Fruit fly (Drosophila melanogaster) whole organism, embryonic: ENCODE data around the gene Svil.

ENCODE experiments used
- B-H2 ChIP-seq: fragments of 200-800 bp; sonication (Bioruptor generic); optimal IDR thresholded peaks from 2 replicates; lab custom pipeline; 2018; ENCODE audit warnings: missing biosample characterization, mild to moderate bottlenecking, missing genetic modification characterization
- Blimp-1 ChIP-seq: fragments of 200-800 bp; sonication (Bioruptor generic); optimal IDR thresholded peaks from 3 replicates; lab custom pipeline; 2018; ENCODE audit warnings: missing biosample characterization, missing genetic modification characterization, mild to moderate bottlenecking, moderate library complexity, missing genetic modification reagents
- CG10979 ChIP-seq: fragments of 200-800 bp; sonication (Bioruptor generic); optimal IDR thresholded peaks from 2 replicates; lab custom pipeline; 2018; ENCODE audit warnings: missing biosample characterization, mild to moderate bottlenecking, missing genetic modification characterization, moderate library complexity
- CG11695 ChIP-seq: fragments of 200-800 bp; sonication (Bioruptor generic); IDR thresholded peaks from 3 replicates; pipeline ENCODE4 v1.3.6; 2022; ENCODE audit warnings: missing biosample characterization, missing genetic modification characterization
- CG12744 ChIP-seq: fragments of 200-800 bp; sonication (Bioruptor generic); optimal IDR thresholded peaks from 2 replicates; lab custom pipeline; 2016; ENCODE audit warnings: missing biosample characterization, missing genetic modification characterization
- CG15269 ChIP-seq: fragments of 200-800 bp; sonication (Bioruptor generic); optimal IDR thresholded peaks from 2 replicates; lab custom pipeline; 2018; ENCODE audit warnings: missing biosample characterization, mild to moderate bottlenecking, missing genetic modification characterization, moderate library complexity
- CG17359 ChIP-seq: fragments of 200-800 bp; sonication (Bioruptor generic); optimal IDR thresholded peaks from 3 replicates; lab custom pipeline; 2018; ENCODE audit warnings: missing biosample characterization, mild to moderate bottlenecking, missing genetic modification characterization, moderate library complexity
- CG18599 ChIP-seq: fragments of 200-800 bp; sonication (Bioruptor generic); optimal IDR thresholded peaks from 3 replicates; lab custom pipeline; 2017; ENCODE audit warnings: missing biosample characterization, missing genetic modification characterization, mild to moderate bottlenecking, moderate library complexity, missing genetic modification reagents
- CG2875 ChIP-seq: fragments of 200-800 bp; sonication (Bioruptor generic); optimal IDR thresholded peaks from 2 replicates; lab custom pipeline; 2017; ENCODE audit warnings: missing biosample characterization, mild to moderate bottlenecking, missing genetic modification characterization, missing genetic modification reagents
- CG34422 ChIP-seq: fragments of 200-800 bp; sonication (Bioruptor generic); IDR thresholded peaks from 3 replicates; pipeline ENCODE4 v1.3.6; 2022; ENCODE audit warnings: missing biosample characterization, missing genetic modification characterization
- CG3995 ChIP-seq: fragments of 200-800 bp; sonication (Bioruptor generic); optimal IDR thresholded peaks from 3 replicates; lab custom pipeline; 2016; ENCODE audit warnings: missing biosample characterization, missing genetic modification characterization
- CG8944 ChIP-seq: fragments of 200-800 bp; sonication (Bioruptor generic); optimal IDR thresholded peaks from 3 replicates; lab custom pipeline; 2016; ENCODE audit warnings: missing biosample characterization, missing genetic modification characterization
- D ChIP-seq, 2 experiments: fragments of 200-800 bp in 1 of 2; fragments of >200 bp in 1 of 2; sonication (Bioruptor generic) in 1 of 2; optimal IDR thresholded peaks; 2 replicates in 1 of 2; 3 replicates in 1 of 2; lab custom pipeline; 2017; ENCODE audit warnings: mild to moderate bottlenecking in 1 of 2, missing biosample characterization in 1 of 2, missing genetic modification characterization in 1 of 2, missing genetic modification reagents in 1 of 2
- Dp ChIP-seq: fragments of 200-800 bp; sonication (Bioruptor generic); optimal IDR thresholded peaks from 2 replicates; lab custom pipeline; 2018; ENCODE audit warnings: missing biosample characterization, mild to moderate bottlenecking, missing genetic modification characterization, moderate library complexity
- Ets65A ChIP-seq: fragments of 200-800 bp; sonication (Bioruptor generic); peaks from one replicate; lab custom pipeline; 2016; ENCODE audit warnings: missing biosample characterization, missing genetic modification characterization
- Ets97D ChIP-seq: fragments of 200-800 bp; sonication (Bioruptor generic); optimal IDR thresholded peaks from 3 replicates; lab custom pipeline; 2016; ENCODE audit warnings: missing biosample characterization, missing genetic modification characterization
- Hr78 ChIP-seq, 2 experiments: fragments of 200-800 bp in 1 of 2; fragments of >200 bp in 1 of 2; sonication (Bioruptor generic) in 1 of 2; optimal IDR thresholded peaks; 2 replicates each; lab custom pipeline; 2017 to 2019; ENCODE audit warnings: missing biosample characterization in 2 of 2, missing genetic modification characterization in 2 of 2, mild to moderate bottlenecking in 1 of 2, moderate library complexity in 1 of 2
- Hsf ChIP-seq: fragments of 200-800 bp; sonication (Bioruptor generic); optimal IDR thresholded peaks from 3 replicates; lab custom pipeline; 2016; ENCODE audit warnings: missing biosample characterization, missing genetic modification characterization
- Med ChIP-seq: fragments of 200-800 bp; sonication (Bioruptor generic); peaks from one replicate; lab custom pipeline; 2016; ENCODE audit warnings: missing biosample characterization, missing genetic modification characterization, mild to moderate bottlenecking, inconsistent platforms, moderate library complexity
- Mes4 ChIP-seq: fragments of 200-800 bp; sonication (Bioruptor generic); optimal IDR thresholded peaks from 2 replicates; lab custom pipeline; 2016; ENCODE audit warnings: missing biosample characterization, missing genetic modification characterization
- Sox102F ChIP-seq: fragments of 200-800 bp; sonication (Bioruptor generic); optimal IDR thresholded peaks from 2 replicates; lab custom pipeline; 2018; ENCODE audit warnings: missing biosample characterization, mild to moderate bottlenecking, missing genetic modification characterization, moderate library complexity
- Xbp1 ChIP-seq: fragments of 200-800 bp; sonication (Bioruptor generic); optimal IDR thresholded peaks from 3 replicates; lab custom pipeline; 2016; ENCODE audit warnings: missing biosample characterization, mild to moderate bottlenecking, missing genetic modification characterization
- cg ChIP-seq: fragments of 200-800 bp; sonication (Bioruptor generic); optimal IDR thresholded peaks from 3 replicates; lab custom pipeline; 2019; ENCODE audit warnings: missing biosample characterization, mild to moderate bottlenecking, missing genetic modification characterization, moderate library complexity
- dmrt99B ChIP-seq: fragments of 200-800 bp; sonication (Bioruptor generic); optimal IDR thresholded peaks from 2 replicates; lab custom pipeline; 2018; ENCODE audit warnings: missing biosample characterization, mild to moderate bottlenecking, missing genetic modification characterization, moderate library complexity
- emc ChIP-seq: fragments of 200-800 bp; sonication (Bioruptor generic); optimal IDR thresholded peaks from 2 replicates; lab custom pipeline; 2016; ENCODE audit warnings: missing biosample characterization, missing genetic modification characterization
- en ChIP-seq: fragments of 200-800 bp; sonication (Bioruptor generic); optimal IDR thresholded peaks from 2 replicates; lab custom pipeline; 2016; ENCODE audit warnings: missing biosample characterization, missing genetic modification characterization
- eve ChIP-seq, 2 experiments: fragments of >200 bp; optimal IDR thresholded peaks; 2 replicates each; lab custom pipeline; 2017; ENCODE audit warnings: missing biosample characterization in 2 of 2, missing genetic modification characterization in 2 of 2
- grn ChIP-seq: fragments of 200-800 bp; sonication (Bioruptor generic); optimal IDR thresholded peaks from 3 replicates; lab custom pipeline; 2017; ENCODE audit warnings: missing biosample characterization, missing genetic modification characterization
- hkb ChIP-seq, 2 experiments: fragments of 200-800 bp in 1 of 2; fragments of >200 bp in 1 of 2; sonication (Bioruptor generic) in 1 of 2; IDR thresholded peaks in 1 of 2; optimal IDR thresholded peaks in 1 of 2; 2 replicates each; pipeline versions ENCODE4 v1.3.6 to Lab custom; 2017 to 2022; ENCODE audit warnings: missing biosample characterization in 1 of 2, missing genetic modification characterization in 1 of 2
- ind ChIP-seq: fragments of 200-800 bp; sonication (Bioruptor generic); optimal IDR thresholded peaks from 3 replicates; lab custom pipeline; 2016; ENCODE audit warnings: missing biosample characterization, missing genetic modification characterization
- jigr1 ChIP-seq: fragments of 200-800 bp; sonication (Bioruptor generic); IDR thresholded peaks from 3 replicates; pipeline ENCODE4 v1.3.6; 2022; ENCODE audit warnings: missing biosample characterization, missing genetic modification characterization
- ken ChIP-seq: fragments of 200-800 bp; sonication (Bioruptor generic); IDR thresholded peaks from 3 replicates; pipeline ENCODE4 v1.3.6; 2022; ENCODE audit warnings: missing biosample characterization, missing genetic modification characterization
- lab ChIP-seq: fragments of 200-800 bp; sonication (Bioruptor generic); optimal IDR thresholded peaks from 3 replicates; lab custom pipeline; 2017; ENCODE audit warnings: missing biosample characterization, missing genetic modification characterization, mild to moderate bottlenecking, moderate library complexity, missing genetic modification reagents
- phol ChIP-seq: fragments of 200-800 bp; sonication (Bioruptor generic); optimal IDR thresholded peaks from 3 replicates; lab custom pipeline; 2018; ENCODE audit warnings: missing biosample characterization, mild to moderate bottlenecking, missing genetic modification characterization, moderate library complexity
- rib ChIP-seq: fragments of 200-800 bp; sonication (Bioruptor generic); IDR thresholded peaks from 2 replicates; pipeline ENCODE4 v1.3.6; 2022; ENCODE audit warnings: missing biosample characterization, missing genetic modification characterization
- row ChIP-seq: fragments of 200-800 bp; sonication (Bioruptor generic); IDR thresholded peaks from 3 replicates; pipeline ENCODE4 v1.3.6; 2022; ENCODE audit warnings: missing biosample characterization, missing genetic modification characterization
- sd ChIP-seq: fragments of 200-800 bp; sonication (Bioruptor generic); optimal IDR thresholded peaks from 3 replicates; lab custom pipeline; 2018; ENCODE audit warnings: missing biosample characterization, mild to moderate bottlenecking, missing genetic modification characterization, moderate library complexity
- sens ChIP-seq: fragments of 200-800 bp; sonication (Bioruptor generic); peaks from one replicate; lab custom pipeline; 2016; ENCODE audit warnings: missing biosample characterization, missing genetic modification characterization
- sisA ChIP-seq: fragments of 200-800 bp; sonication (Bioruptor generic); IDR thresholded peaks from 2 replicates; pipeline ENCODE4 v1.3.6; 2022; ENCODE audit warnings: missing biosample characterization, missing genetic modification characterization
- sqz ChIP-seq: fragments of 200-800 bp; sonication (Bioruptor generic); optimal IDR thresholded peaks from 3 replicates; lab custom pipeline; 2018; ENCODE audit warnings: missing biosample characterization, mild to moderate bottlenecking, missing genetic modification characterization
- tin ChIP-seq: fragments of 200-800 bp; sonication (Bioruptor generic); optimal IDR thresholded peaks from 3 replicates; lab custom pipeline; 2016; ENCODE audit warnings: missing biosample characterization, missing genetic modification characterization
- trem ChIP-seq: fragments of 200-800 bp; optimal IDR thresholded peaks from 3 replicates; lab custom pipeline; 2019; ENCODE audit warnings: missing biosample characterization, mild to moderate bottlenecking, missing genetic modification characterization, moderate library complexity
- unpg ChIP-seq: fragments of 200-800 bp; sonication (Bioruptor generic); optimal IDR thresholded peaks from 3 replicates; lab custom pipeline; 2018; ENCODE audit warnings: missing biosample characterization, mild to moderate bottlenecking, missing genetic modification characterization, moderate library complexity

Svil gene

DNA sequence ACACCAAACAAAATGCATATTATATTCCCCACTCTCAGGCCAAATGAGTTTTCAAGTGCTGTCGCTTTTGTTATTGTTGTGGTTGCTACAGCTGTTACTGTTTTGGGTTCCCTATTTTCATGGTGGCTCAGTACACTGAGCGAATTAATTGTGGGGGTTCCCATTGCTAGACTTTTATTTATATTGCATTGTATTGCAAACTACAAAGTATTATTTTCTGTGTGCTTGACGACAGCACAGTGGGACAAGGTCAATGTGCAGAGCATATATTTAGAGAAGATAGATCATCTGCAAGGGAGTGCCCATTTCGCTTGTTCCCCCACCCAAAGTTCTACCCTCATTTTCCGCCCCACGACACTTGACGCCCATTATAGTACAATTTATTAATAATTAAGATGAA lies 109.0 kb downstream of the Svil start (continued):
- peak in 1 of 2 experiments; percentile 23 for TF ChIP-seq Hr78 (GFP tag; optimal IDR thresholded peaks at IDR 0.05; lab: Kevin White, UChicago)
- TF ChIP-seq emc (GFP tag; lab: Kevin White, UChicago): no peak
- peak; percentile 3 for TF ChIP-seq unpg (GFP tag; lab: Kevin White, UChicago)
- no peak for TF ChIP-seq jigr1
- no peak for TF ChIP-seq CG11695
- peak; percentile 39 for TF ChIP-seq sens (GFP tag; lab: Kevin White, UChicago)
- peak; percentile 17 for TF ChIP-seq CG18599 (GFP tag; lab: Kevin White, UChicago)
- TF ChIP-seq tin (GFP tag; lab: Kevin White, UChicago): peak; percentile 40
- TF ChIP-seq CG17359 (tag; lab: Kevin White, UChicago): peak; percentile 22
- no peak for TF ChIP-seq D (optimal IDR thresholded peaks at IDR 0.05; lab: Kevin White, UChicago)
- TF ChIP-seq D (GFP tag; optimal IDR thresholded peaks at IDR 0.05; lab: Kevin White, UChicago): peak; percentile 12
- TF ChIP-seq CG3995 (GFP tag; lab: Kevin White, UChicago): no peak
- TF ChIP-seq CG15269: peak; percentile 16
- peak; percentile 0 for TF ChIP-seq dmrt99B (tag; lab: Kevin White, UChicago)
- 0 out of 3 replicates have a peak, but pooled peaks have one; percentile 8 for TF ChIP-seq ken (GFP tag; lab: Robert Waterston, UW)
- no peak for TF ChIP-seq en
- TF ChIP-seq sisA (GFP tag; lab: Robert Waterston, UW): 0 out of 2 replicates have a peak, but pooled peaks have one; percentile 21
- no peak for TF ChIP-seq Dp (GFP tag; lab: Kevin White, UChicago)
- TF ChIP-seq sqz (GFP tag; lab: Kevin White, UChicago): no peak
- TF ChIP-seq lab (GFP tag; lab: Kevin White, UChicago): no peak
- TF ChIP-seq cg (GFP tag; lab: Kevin White, UChicago): no peak
- peak; percentile 43; the same call in 1 of the 3 replicates for TF ChIP-seq row (GFP tag; lab: Robert Waterston, UW)
- TF ChIP-seq CG2875 (GFP tag; lab: Kevin White, UChicago): peak; percentile 5
- no peak for TF ChIP-seq rib
- TF ChIP-seq Mes4 (GFP tag; lab: Kevin White, UChicago): no peak
- TF ChIP-seq CG34422 (GFP tag; lab: Robert Waterston, UW): no peak
- TF ChIP-seq CG8944 (GFP tag; lab: Kevin White, UChicago): no peak
- peak; percentile 20 for TF ChIP-seq phol (tag; lab: Kevin White, UChicago)
- TF ChIP-seq Hsf (GFP tag; lab: Kevin White, UChicago): peak; percentile 3
- TF ChIP-seq Xbp1 (GFP tag; lab: Kevin White, UChicago): peak; percentile 10
- no peak for TF ChIP-seq grn
- TF ChIP-seq ind: peak; percentile 17
- peak in 1 of 2 experiments; percentile 45 for TF ChIP-seq eve (GFP tag; optimal IDR thresholded peaks at IDR 0.05; lab: Kevin White, UChicago)
- TF ChIP-seq Sox102F (GFP tag; lab: Kevin White, UChicago): peak; percentile 12
- no peak for TF ChIP-seq hkb (optimal IDR thresholded peaks at IDR 0.05; lab: Kevin White, UChicago)
- 0 out of 2 replicates have a peak, but pooled peaks have one; percentile 30 for TF ChIP-seq hkb (GFP tag; IDR thresholded peaks at IDR 0.05; lab: Robert Waterston, UW)
- TF ChIP-seq trem (tag; lab: Kevin White, UChicago): no peak
- TF ChIP-seq sd (tag; lab: Kevin White, UChicago): no peak
- peak; percentile 0 for TF ChIP-seq Ets97D
- peak; percentile 38 for TF ChIP-seq Blimp-1 (GFP tag; lab: Kevin White, UChicago)
- TF ChIP-seq Med: peak; percentile 57
- TF ChIP-seq CG10979: peak; percentile 17
- no peak for TF ChIP-seq CG12744 (GFP tag; lab: Kevin White, UChicago)
- peak; percentile 53 for TF ChIP-seq Ets65A (GFP tag; lab: Kevin White, UChicago)
- no peak for TF ChIP-seq B-H2 (GFP tag; lab: Kevin White, UChicago)
